Worm (Caenorhabditis elegans) whole organism, L4/young adult: Measurements from ENCODE around the gene sea-2.

Experiments used
- W03F9.2 ChIP-seq: fragments of 150-350 bp; optimal IDR thresholded peaks from 2 replicates; lab custom pipeline; 2014; ENCODE audit warnings: missing biosample characterization, missing genetic modification characterization
- dao-5 ChIP-seq: sonication (generic microtip); optimal IDR thresholded peaks from 2 replicates; lab custom pipeline; 2016; ENCODE audit warnings: missing genotype, missing genetic modification characterization, moderate library complexity, missing compliant biosample characterization
- him-1 ChIP-seq: sonication (generic microtip); optimal IDR thresholded peaks from 2 replicates; lab custom pipeline; 2016; ENCODE audit warnings: missing genotype, missing genetic modification reagents, missing genetic modification characterization, missing compliant biosample characterization

DNA sequence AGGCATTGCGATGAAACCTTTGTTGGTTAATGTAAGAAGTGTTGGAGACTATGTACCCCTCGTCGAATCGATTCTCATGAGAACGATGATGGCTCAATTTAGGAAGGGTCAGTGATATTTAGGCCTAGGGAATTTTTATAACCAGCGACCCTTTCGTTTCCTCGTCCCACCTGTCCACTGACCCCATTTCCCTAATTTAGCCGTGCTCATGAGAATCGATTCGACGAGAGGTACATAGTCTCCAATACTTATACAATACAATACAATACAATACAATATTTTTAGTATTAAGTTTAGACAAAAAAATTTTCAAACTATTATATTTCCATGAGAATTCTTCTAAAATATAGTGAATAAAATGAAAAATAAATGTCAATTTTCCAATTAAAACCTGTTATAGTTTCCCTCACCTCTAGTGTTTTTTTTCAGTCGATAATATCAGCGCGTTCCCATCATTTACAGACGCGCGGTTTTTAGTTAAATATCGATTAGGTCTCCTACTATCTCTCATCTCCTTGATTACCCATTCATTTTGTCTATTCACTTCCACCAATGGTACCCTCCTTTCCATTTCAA is 43.5 kb upstream of the sea-2 start, which contains the start of the genes F53C3.11 and fbxb-103:
- TF ChIP-seq W03F9.2 (tag; lab: Kevin White, UChicago) (no peak), dao-5 (tag; lab: Kevin White, UChicago) (no peak), him-1 (tag; lab: Kevin White, UChicago) (no peak)
